Fruit fly (Drosophila melanogaster) whole organism, adult: ENCODE data around the gene CG9130.
A peak's percentile ranks its signal among the peaks of the same experiment; 100 is the strongest.

Experiments used
- CG11617 ChIP-seq: fragments of 200-800 bp; sonication (Bioruptor generic); optimal IDR thresholded peaks from 2 replicates; lab custom pipeline; 2017; ENCODE audit warnings: mild to moderate bottlenecking, missing biosample characterization, missing genetic modification reagents, missing genetic modification characterization
- CG12768 ChIP-seq: fragments of 200-800 bp; sonication (Bioruptor generic); optimal IDR thresholded peaks from 2 replicates; lab custom pipeline; 2017; ENCODE audit warnings: missing biosample characterization, missing genetic modification characterization, mild to moderate bottlenecking, moderate library complexity, missing genetic modification reagents
- CG14711 ChIP-seq: fragments of 200-800 bp; sonication (Bioruptor generic); optimal IDR thresholded peaks from 2 replicates; lab custom pipeline; 2018; ENCODE audit warnings: missing biosample characterization, mild to moderate bottlenecking, missing genetic modification characterization, moderate library complexity
- CG1620 ChIP-seq: fragments of 200-800 bp; sonication (Bioruptor generic); optimal IDR thresholded peaks from 2 replicates; lab custom pipeline; 2016; ENCODE audit warnings: missing biosample characterization, missing genetic modification characterization
- CG33017 ChIP-seq: fragments of 200-800 bp; sonication (Bioruptor generic); optimal IDR thresholded peaks from 2 replicates; lab custom pipeline; 2018; ENCODE audit warnings: missing biosample characterization, mild to moderate bottlenecking, missing genetic modification characterization, moderate library complexity
- CG5204 ChIP-seq: fragments of 200-800 bp; sonication (Bioruptor generic); optimal IDR thresholded peaks from 2 replicates; lab custom pipeline; 2016; ENCODE audit warnings: missing biosample characterization, missing genetic modification characterization
- CG7045 ChIP-seq: fragments of 200-800 bp; sonication (Bioruptor generic); optimal IDR thresholded peaks from 2 replicates; lab custom pipeline; 2017; ENCODE audit warnings: missing biosample characterization, mild to moderate bottlenecking, missing genetic modification characterization
- CG7101 ChIP-seq: fragments of 200-800 bp; sonication (Bioruptor generic); optimal IDR thresholded peaks from 2 replicates; lab custom pipeline; 2018; ENCODE audit warnings: missing biosample characterization, mild to moderate bottlenecking, missing genetic modification characterization, moderate library complexity
- Clk ChIP-seq: fragments of 200-800 bp; sonication (Bioruptor generic); optimal IDR thresholded peaks from 2 replicates; lab custom pipeline; 2017; ENCODE audit warnings: missing biosample characterization, missing genetic modification characterization
- Crg-1 ChIP-seq: fragments of 200-800 bp; sonication (Bioruptor generic); optimal IDR thresholded peaks from 2 replicates; lab custom pipeline; 2016; ENCODE audit warnings: missing biosample characterization, missing genetic modification characterization
- Hr96 ChIP-seq: fragments of 200-800 bp; sonication (Bioruptor generic); optimal IDR thresholded peaks from 2 replicates; lab custom pipeline; 2016; ENCODE audit warnings: missing biosample characterization, missing genetic modification characterization
- Mnt ChIP-seq: fragments of 200-800 bp; sonication (Bioruptor generic); optimal IDR thresholded peaks from 2 replicates; lab custom pipeline; 2016; ENCODE audit warnings: missing biosample characterization, mild to moderate bottlenecking, missing genetic modification characterization
- bab1 ChIP-seq: fragments of 200-800 bp; sonication (Bioruptor generic); optimal IDR thresholded peaks from 3 replicates; lab custom pipeline; 2019; ENCODE audit warnings: missing biosample characterization, mild to moderate bottlenecking, missing genetic modification characterization, moderate library complexity
- cic ChIP-seq: fragments of 200-800 bp; sonication (Bioruptor generic); optimal IDR thresholded peaks from 2 replicates; lab custom pipeline; 2017; ENCODE audit warnings: missing biosample characterization, mild to moderate bottlenecking, missing genetic modification characterization, moderate library complexity
- cnc ChIP-seq, 2 experiments: fragments of >200 bp; optimal IDR thresholded peaks; 2 replicates each; lab custom pipeline; 2017
- kay ChIP-seq: fragments of 200-800 bp; sonication (Bioruptor generic); peaks from one replicate; lab custom pipeline; 2016; ENCODE audit warnings: missing biosample characterization, missing genetic modification characterization, borderline replicate concordance
- ovo ChIP-seq: fragments of 200-800 bp; sonication (Bioruptor generic); optimal IDR thresholded peaks from 2 replicates; lab custom pipeline; 2016; ENCODE audit warnings: missing biosample characterization, missing genetic modification characterization
- pad ChIP-seq: fragments of 200-800 bp; sonication (Bioruptor generic); optimal IDR thresholded peaks from 3 replicates; lab custom pipeline; 2017; ENCODE audit warnings: missing biosample characterization, missing genetic modification characterization, mild to moderate bottlenecking, moderate library complexity, missing genetic modification reagents
- tj ChIP-seq: fragments of 200-800 bp; sonication (Bioruptor generic); optimal IDR thresholded peaks from 3 replicates; lab custom pipeline; 2017; ENCODE audit warnings: missing biosample characterization, mild to moderate bottlenecking, missing genetic modification characterization, moderate library complexity
- toe ChIP-seq: fragments of 200-800 bp; sonication (Bioruptor generic); optimal IDR thresholded peaks from 2 replicates; lab custom pipeline; 2016; ENCODE audit warnings: missing biosample characterization, missing genetic modification characterization

Gene CG9130

dm6 chr3L:1294835-1295234 is 43.0 kb downstream of the CG9130 start:
- TF ChIP-seq CG14711: no peak
- TF ChIP-seq cic (GFP tag; lab: Kevin White, UChicago): no peak
- no peak for TF ChIP-seq cnc (optimal IDR thresholded peaks at IDR 0.05; lab: Kevin White, UChicago)
- TF ChIP-seq CG11617: no peak
- TF ChIP-seq tj (GFP tag; lab: Kevin White, UChicago): no peak
- no peak for TF ChIP-seq kay (GFP tag; lab: Kevin White, UChicago)
- TF ChIP-seq bab1 (GFP tag; lab: Kevin White, UChicago): no peak
- no peak for TF ChIP-seq CG33017 (tag; lab: Kevin White, UChicago)

dm6 chr3L:1295693-1296092 is 43.9 kb downstream of the CG9130 start, which contains the start of gene Rabex-5:
TSS of gene Rabex-5 (plus strand) at chr3L:1295913.
- TF ChIP-seq cnc (optimal IDR thresholded peaks at IDR 0.05; lab: Kevin White, UChicago) (no peak), CG1620 (GFP tag; lab: Kevin White, UChicago) (peak; percentile 49), bab1 (GFP tag; lab: Kevin White, UChicago) (no peak), CG12768 (GFP tag; lab: Kevin White, UChicago) (no peak), pad (peak; percentile 2)

- no peak for TF ChIP-seq pad
- no peak for TF ChIP-seq Crg-1
- no peak for TF ChIP-seq ovo (GFP tag; lab: Kevin White, UChicago)
- peak; percentile 37 for TF ChIP-seq bab1 (GFP tag; lab: Kevin White, UChicago)
- TF ChIP-seq tj (GFP tag; lab: Kevin White, UChicago): no peak
- no peak for TF ChIP-seq CG5204 (GFP tag; lab: Kevin White, UChicago)
Observed at dm6 chr3L:1298509-1298908, 46.7 kb downstream of the CG9130 start, which contains the start of gene scf. TSS of gene scf (plus strand) at chr3L:1298672.

- TF ChIP-seq ovo (GFP tag; lab: Kevin White, UChicago): no peak
- no peak for TF ChIP-seq kay (GFP tag; lab: Kevin White, UChicago)
- no peak for TF ChIP-seq toe (GFP tag; lab: Kevin White, UChicago)
- peak; percentile 52 for TF ChIP-seq CG11617
- no peak for TF ChIP-seq Mnt (GFP tag; lab: Kevin White, UChicago)
- TF ChIP-seq CG1620 (GFP tag; lab: Kevin White, UChicago): no peak
- no peak for TF ChIP-seq cic (GFP tag; lab: Kevin White, UChicago)
- peak; percentile 98 for TF ChIP-seq tj (GFP tag; lab: Kevin White, UChicago)
- TF ChIP-seq CG7101 (tag; lab: Kevin White, UChicago): peak; percentile 76
- TF ChIP-seq CG12768 (GFP tag; lab: Kevin White, UChicago): peak; percentile 3
- TF ChIP-seq cnc (optimal IDR thresholded peaks at IDR 0.05; lab: Kevin White, UChicago): no peak
- TF ChIP-seq Hr96: no peak
- TF ChIP-seq Crg-1: no peak
- peak; percentile 52 for TF ChIP-seq CG33017 (tag; lab: Kevin White, UChicago)
- TF ChIP-seq Clk (GFP tag; lab: Kevin White, UChicago): no peak
- TF ChIP-seq bab1 (GFP tag; lab: Kevin White, UChicago): peak; percentile 91
- peak; percentile 80 for TF ChIP-seq CG14711
- no peak for TF ChIP-seq CG5204 (GFP tag; lab: Kevin White, UChicago)
- peak; percentile 67 for TF ChIP-seq pad
- peak; percentile 44 for TF ChIP-seq CG7045
Observed at dm6 chr3L:1300076-1300635, 48.3 kb downstream of the CG9130 start.

dm6 chr3L:1302234-1302949 is 50.6 kb downstream of the CG9130 start, which contains the start of the genes Rac1 and Acat2:
TSS of gene Rac1 (minus strand) at chr3L:1302683.
TSS of gene Acat2 (plus strand) at chr3L:1302944.
- TF ChIP-seq CG11617 (peak; percentile 3), ovo (GFP tag; lab: Kevin White, UChicago) (no peak), toe (GFP tag; lab: Kevin White, UChicago) (no peak), CG12768 (GFP tag; lab: Kevin White, UChicago) (no peak), cic (GFP tag; lab: Kevin White, UChicago) (no peak), CG1620 (GFP tag; lab: Kevin White, UChicago) (peak; percentile 29), CG14711 (peak; percentile 17), Clk (GFP tag; lab: Kevin White, UChicago) (no peak), Mnt (GFP tag; lab: Kevin White, UChicago) (no peak), bab1 (GFP tag; lab: Kevin White, UChicago) (peak; percentile 44)

dm6 chr3L:1302950-1303352 is 51.1 kb downstream of the CG9130 start:
- no peak for TF ChIP-seq CG14711
- no peak for TF ChIP-seq Hr96
- no peak for TF ChIP-seq tj (GFP tag; lab: Kevin White, UChicago)
- TF ChIP-seq cnc (optimal IDR thresholded peaks at IDR 0.05; lab: Kevin White, UChicago): no peak
- TF ChIP-seq CG7045: no peak
- TF ChIP-seq CG11617: no peak
- TF ChIP-seq Mnt (GFP tag; lab: Kevin White, UChicago): no peak
- no peak for TF ChIP-seq Crg-1
- TF ChIP-seq kay (GFP tag; lab: Kevin White, UChicago): no peak
- no peak for TF ChIP-seq CG7101 (tag; lab: Kevin White, UChicago)
- no peak for TF ChIP-seq cic (GFP tag; lab: Kevin White, UChicago)
- no peak for TF ChIP-seq toe (GFP tag; lab: Kevin White, UChicago)
- TF ChIP-seq bab1 (GFP tag; lab: Kevin White, UChicago): no peak
- TF ChIP-seq pad: no peak
- no peak for TF ChIP-seq ovo (GFP tag; lab: Kevin White, UChicago)
- no peak for TF ChIP-seq Clk (GFP tag; lab: Kevin White, UChicago)
- TF ChIP-seq CG33017 (tag; lab: Kevin White, UChicago): no peak
